Fruit fly (Drosophila melanogaster) whole organism, embryonic: ENCODE data around the gene CG7810.

Experiments
- ATbp ChIP-seq: fragments of 200-800 bp; sonication (Bioruptor generic); optimal IDR thresholded peaks from 2 replicates; lab custom pipeline; 2017; ENCODE audit warnings: missing biosample characterization, mild to moderate bottlenecking, missing genetic modification characterization, missing genetic modification reagents
- BEAF-32 ChIP-seq: fragments of 200-800 bp; sonication (Bioruptor generic); optimal IDR thresholded peaks from 3 replicates; lab custom pipeline; 2017; ENCODE audit warnings: missing biosample characterization, missing genetic modification characterization, mild to moderate bottlenecking, moderate library complexity, missing genetic modification reagents
- C15 ChIP-seq: fragments of 200-800 bp; sonication (Bioruptor generic); IDR thresholded peaks from 3 replicates; pipeline ENCODE4 v1.3.6; 2022; ENCODE audit warnings: missing biosample characterization, missing genetic modification characterization
- CG10267 ChIP-seq: fragments of 200-800 bp; sonication (Bioruptor generic); optimal IDR thresholded peaks from 2 replicates; lab custom pipeline; 2018; ENCODE audit warnings: missing biosample characterization, mild to moderate bottlenecking, missing genetic modification characterization, moderate library complexity
- CG10321 ChIP-seq: fragments of 200-800 bp; sonication (Bioruptor generic); IDR thresholded peaks from 2 replicates; pipeline ENCODE4 v1.3.6; 2022; ENCODE audit warnings: missing biosample characterization, missing genetic modification characterization
- CG12659 ChIP-seq: fragments of 200-800 bp; sonication (Bioruptor generic); optimal IDR thresholded peaks from 3 replicates; lab custom pipeline; 2017; ENCODE audit warnings: mild to moderate bottlenecking, missing biosample characterization, missing genetic modification reagents, missing genetic modification characterization
- CG13775 ChIP-seq: fragments of 200-800 bp; sonication (Bioruptor generic); optimal IDR thresholded peaks from 3 replicates; lab custom pipeline; 2017; ENCODE audit warnings: missing biosample characterization, mild to moderate bottlenecking, missing genetic modification characterization
- CG15011 ChIP-seq: fragments of 200-800 bp; sonication (Bioruptor generic); optimal IDR thresholded peaks from 3 replicates; lab custom pipeline; 2018; ENCODE audit warnings: missing biosample characterization, mild to moderate bottlenecking, missing genetic modification characterization
- CG15514 ChIP-seq: fragments of 200-800 bp; sonication (Bioruptor generic); optimal IDR thresholded peaks from 3 replicates; lab custom pipeline; 2017; ENCODE audit warnings: missing biosample characterization, missing genetic modification characterization, mild to moderate bottlenecking, moderate library complexity, missing genetic modification reagents
- CG15601 ChIP-seq: fragments of 200-800 bp; sonication (Bioruptor generic); optimal IDR thresholded peaks from 3 replicates; lab custom pipeline; 2019; ENCODE audit warnings: missing biosample characterization, mild to moderate bottlenecking, missing genetic modification characterization, moderate library complexity
- CG17568 ChIP-seq: fragments of 200-800 bp; sonication (Bioruptor generic); optimal IDR thresholded peaks from 2 replicates; lab custom pipeline; 2018; ENCODE audit warnings: missing biosample characterization, mild to moderate bottlenecking, missing genetic modification characterization, moderate library complexity
- CG17912 ChIP-seq: fragments of 200-800 bp; sonication (Bioruptor generic); optimal IDR thresholded peaks from 2 replicates; lab custom pipeline; 2018; ENCODE audit warnings: missing biosample characterization, mild to moderate bottlenecking, missing genetic modification characterization
- CG2202 ChIP-seq: fragments of 200-800 bp; sonication (Bioruptor generic); optimal IDR thresholded peaks from 2 replicates; lab custom pipeline; 2018; ENCODE audit warnings: missing biosample characterization, mild to moderate bottlenecking, missing genetic modification characterization
- CG2712 ChIP-seq: fragments of 200-800 bp; optimal IDR thresholded peaks from 3 replicates; lab custom pipeline; 2019; ENCODE audit warnings: missing biosample characterization, mild to moderate bottlenecking, missing genetic modification characterization, moderate library complexity
- CG3281 ChIP-seq: fragments of 200-800 bp; sonication (Bioruptor generic); optimal IDR thresholded peaks from 3 replicates; lab custom pipeline; 2017; ENCODE audit warnings: missing biosample characterization, mild to moderate bottlenecking, missing genetic modification characterization
- CG34422 ChIP-seq: fragments of 200-800 bp; sonication (Bioruptor generic); IDR thresholded peaks from 3 replicates; pipeline ENCODE4 v1.3.6; 2022; ENCODE audit warnings: missing biosample characterization, missing genetic modification characterization
- CG5245 ChIP-seq: fragments of 200-800 bp; sonication (Bioruptor generic); optimal IDR thresholded peaks from 3 replicates; lab custom pipeline; 2016; ENCODE audit warnings: missing biosample characterization, missing genetic modification characterization
- CG6272 ChIP-seq: fragments of 200-800 bp; sonication (Bioruptor generic); IDR thresholded peaks from 2 replicates; pipeline ENCODE4 v1.3.6; 2022; ENCODE audit warnings: missing biosample characterization, missing genetic modification characterization
- CG7372 ChIP-seq: fragments of 200-800 bp; sonication (Bioruptor generic); IDR thresholded peaks from 2 replicates; pipeline ENCODE4 v1.3.6; 2022; ENCODE audit warnings: missing biosample characterization, missing genetic modification characterization
- CG7786 ChIP-seq: fragments of 200-800 bp; sonication (Bioruptor generic); optimal IDR thresholded peaks from 2 replicates; lab custom pipeline; 2016; ENCODE audit warnings: missing biosample characterization, missing genetic modification characterization
- CG7839 ChIP-seq: fragments of 200-800 bp; sonication (Bioruptor generic); optimal IDR thresholded peaks from 3 replicates; lab custom pipeline; 2018; ENCODE audit warnings: missing biosample characterization, mild to moderate bottlenecking, missing genetic modification characterization, moderate library complexity
- CG8944 ChIP-seq: fragments of 200-800 bp; sonication (Bioruptor generic); optimal IDR thresholded peaks from 3 replicates; lab custom pipeline; 2016; ENCODE audit warnings: missing biosample characterization, missing genetic modification characterization
- CG9817 ChIP-seq: fragments of 200-800 bp; sonication (Bioruptor generic); optimal IDR thresholded peaks from 2 replicates; lab custom pipeline; 2018; ENCODE audit warnings: missing biosample characterization, mild to moderate bottlenecking, missing genetic modification characterization, moderate library complexity
- Gug ChIP-seq: fragments of 200-800 bp; sonication (Bioruptor generic); IDR thresholded peaks from 4 replicates; pipeline ENCODE4 v1.3.6; 2022; ENCODE audit warnings: missing biosample characterization, missing genetic modification characterization
- HLH4C ChIP-seq: fragments of 200-800 bp; sonication (Bioruptor generic); IDR thresholded peaks from 3 replicates; pipeline ENCODE4 v1.3.6; 2022; ENCODE audit warnings: missing biosample characterization, missing genetic modification characterization; ENCODE audit not compliant: partially characterized antibody
- Hr3 ChIP-seq: fragments of 200-800 bp; sonication (Bioruptor generic); optimal IDR thresholded peaks from 3 replicates; lab custom pipeline; 2016; ENCODE audit warnings: missing biosample characterization, missing genetic modification characterization
- Hr78 ChIP-seq, 2 experiments: fragments of 200-800 bp in 1 of 2; fragments of >200 bp in 1 of 2; sonication (Bioruptor generic) in 1 of 2; optimal IDR thresholded peaks; 2 replicates each; lab custom pipeline; 2017 to 2019; ENCODE audit warnings: missing biosample characterization in 2 of 2, missing genetic modification characterization in 2 of 2, mild to moderate bottlenecking in 1 of 2, moderate library complexity in 1 of 2
- Hsf ChIP-seq: fragments of 200-800 bp; sonication (Bioruptor generic); optimal IDR thresholded peaks from 3 replicates; lab custom pipeline; 2016; ENCODE audit warnings: missing biosample characterization, missing genetic modification characterization
- MBD-R2 ChIP-seq: fragments of 200-800 bp; sonication (Bioruptor generic); IDR thresholded peaks from 2 replicates; pipeline ENCODE4 v1.3.6; 2022; ENCODE audit warnings: missing biosample characterization, missing genetic modification characterization
- NFAT ChIP-seq: fragments of 200-800 bp; sonication (Bioruptor generic); IDR thresholded peaks from 2 replicates; pipeline ENCODE4 v1.3.6; 2022; ENCODE audit warnings: missing biosample characterization, missing genetic modification characterization
- Nf-YB ChIP-seq: fragments of 200-800 bp; sonication (Bioruptor generic); optimal IDR thresholded peaks from 3 replicates; lab custom pipeline; 2019; ENCODE audit warnings: missing biosample characterization, mild to moderate bottlenecking, missing genetic modification characterization, moderate library complexity
- Oaz ChIP-seq: fragments of 200-800 bp; sonication (Bioruptor generic); IDR thresholded peaks from 2 replicates; pipeline ENCODE4 v1.3.6; 2022; ENCODE audit warnings: missing biosample characterization, missing genetic modification characterization
- Sin3A ChIP-seq: fragments of >200 bp; optimal IDR thresholded peaks from 2 replicates; lab custom pipeline; 2018
- Sry-β ChIP-seq: fragments of 200-800 bp; sonication (Bioruptor generic); optimal IDR thresholded peaks from 2 replicates; lab custom pipeline; 2018; ENCODE audit warnings: missing biosample characterization, mild to moderate bottlenecking, missing genetic modification characterization, moderate library complexity
- Trl ChIP-seq, 3 experiments: fragments of >200 bp in 2 of 3; fragments of 200-800 bp in 1 of 3; sonication (Bioruptor generic) in 1 of 3; optimal IDR thresholded peaks; 2 replicates in 1 of 3; 3 replicates in 2 of 3; lab custom pipeline; 2016 to 2017; ENCODE audit warnings: missing biosample characterization in 1 of 3, missing genetic modification characterization in 1 of 3
- az2 ChIP-seq: fragments of 200-800 bp; sonication (Bioruptor generic); optimal IDR thresholded peaks from 3 replicates; lab custom pipeline; 2016; ENCODE audit warnings: missing biosample characterization, missing genetic modification characterization
- bcd ChIP-seq: fragments of 200-800 bp; sonication (Bioruptor generic); optimal IDR thresholded peaks from 2 replicates; lab custom pipeline; 2017; ENCODE audit warnings: missing biosample characterization, mild to moderate bottlenecking, missing genetic modification characterization
- dm ChIP-seq: fragments of 200-800 bp; sonication (Bioruptor generic); optimal IDR thresholded peaks from 3 replicates; lab custom pipeline; 2016; ENCODE audit warnings: missing biosample characterization, missing genetic modification characterization
- ems ChIP-seq: fragments of 200-800 bp; sonication (Bioruptor generic); optimal IDR thresholded peaks from 3 replicates; lab custom pipeline; 2016; ENCODE audit warnings: missing biosample characterization, missing genetic modification characterization
- hkb ChIP-seq, 2 experiments: fragments of 200-800 bp in 1 of 2; fragments of >200 bp in 1 of 2; sonication (Bioruptor generic) in 1 of 2; IDR thresholded peaks in 1 of 2; optimal IDR thresholded peaks in 1 of 2; 2 replicates each; pipeline versions ENCODE4 v1.3.6 to Lab custom; 2017 to 2022; ENCODE audit warnings: missing biosample characterization in 1 of 2, missing genetic modification characterization in 1 of 2
- ind ChIP-seq: fragments of 200-800 bp; sonication (Bioruptor generic); optimal IDR thresholded peaks from 3 replicates; lab custom pipeline; 2016; ENCODE audit warnings: missing biosample characterization, missing genetic modification characterization
- lab ChIP-seq: fragments of 200-800 bp; sonication (Bioruptor generic); optimal IDR thresholded peaks from 3 replicates; lab custom pipeline; 2017; ENCODE audit warnings: missing biosample characterization, missing genetic modification characterization, mild to moderate bottlenecking, moderate library complexity, missing genetic modification reagents
- pfk ChIP-seq: fragments of 200-800 bp; sonication (Bioruptor generic); optimal IDR thresholded peaks from 2 replicates; lab custom pipeline; 2018; ENCODE audit warnings: missing biosample characterization, mild to moderate bottlenecking, missing genetic modification characterization, moderate library complexity
- prd ChIP-seq, 3 experiments: fragments of >200 bp in 2 of 3; fragments of 200-800 bp in 1 of 3; sonication (Bioruptor generic) in 1 of 3; optimal IDR thresholded peaks in 2 of 3; IDR thresholded peaks in 1 of 3; 2 replicates in 2 of 3; 3 replicates in 1 of 3; pipeline versions ENCODE4 v1.3.6 to Lab custom; 2017 to 2022; ENCODE audit warnings: missing biosample characterization in 1 of 3, missing genetic modification characterization in 1 of 3
- pzg ChIP-seq: fragments of 200-800 bp; sonication (Bioruptor generic); optimal IDR thresholded peaks from 3 replicates; lab custom pipeline; 2018; ENCODE audit warnings: missing biosample characterization, mild to moderate bottlenecking, missing genetic modification characterization, moderate library complexity
- sens ChIP-seq: fragments of 200-800 bp; sonication (Bioruptor generic); peaks from one replicate; lab custom pipeline; 2016; ENCODE audit warnings: missing biosample characterization, missing genetic modification characterization
- sisA ChIP-seq: fragments of 200-800 bp; sonication (Bioruptor generic); IDR thresholded peaks from 2 replicates; pipeline ENCODE4 v1.3.6; 2022; ENCODE audit warnings: missing biosample characterization, missing genetic modification characterization
- tap ChIP-seq: fragments of 200-800 bp; optimal IDR thresholded peaks from 3 replicates; lab custom pipeline; 2019; ENCODE audit warnings: missing biosample characterization, mild to moderate bottlenecking, missing genetic modification characterization, moderate library complexity

CG7810 gene

DNA sequence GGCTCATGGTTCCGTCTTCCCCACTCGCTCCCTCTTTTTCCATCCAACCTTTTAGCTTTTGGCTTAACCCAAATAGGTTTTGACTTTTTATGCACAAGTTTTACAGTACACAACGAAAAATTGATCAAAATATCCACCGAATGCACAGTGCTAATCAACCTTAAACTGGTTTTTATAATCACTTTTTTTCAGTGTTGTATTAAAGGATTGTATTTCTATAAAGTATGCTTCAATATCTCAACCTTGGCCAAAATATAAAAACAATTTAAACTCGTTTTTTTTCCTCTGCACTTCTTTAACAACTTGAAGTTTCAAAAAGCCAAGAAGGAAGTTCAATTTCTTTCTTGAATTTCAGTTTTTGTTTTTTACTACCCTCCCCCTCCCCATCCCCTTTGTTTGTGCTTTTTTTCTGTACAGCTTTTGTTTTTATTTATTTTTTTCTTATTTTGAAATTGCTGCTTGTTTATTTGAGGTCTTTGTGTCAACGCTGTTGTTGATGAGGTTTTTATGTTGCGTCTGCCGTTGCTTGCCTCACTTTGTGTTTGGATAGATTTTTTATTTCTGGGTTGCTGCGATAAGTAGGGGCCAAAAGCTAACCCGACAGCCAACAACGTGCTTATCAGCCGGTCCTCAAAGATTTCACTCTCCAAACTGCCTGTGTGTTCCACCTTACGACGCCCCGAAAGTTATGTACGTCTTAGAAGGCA lies 25.9 kb downstream of the CG7810 start (continued):
- no peak for TF ChIP-seq CG10321 (GFP tag; lab: Robert Waterston, UW)
- no peak for TF ChIP-seq ind (GFP tag; lab: Kevin White, UChicago)
- no peak for TF ChIP-seq Sry-β (GFP tag; lab: Kevin White, UChicago)
- TF ChIP-seq sens (GFP tag; lab: Kevin White, UChicago), result peak; percentile 88
- no peak for TF ChIP-seq dm (GFP tag; lab: Kevin White, UChicago)
- TF ChIP-seq CG34422 (GFP tag; lab: Robert Waterston, UW), result no peak
- no peak for TF ChIP-seq sisA (GFP tag; lab: Robert Waterston, UW)
- TF ChIP-seq Hr3 (GFP tag; lab: Kevin White, UChicago), result no peak
- TF ChIP-seq lab, result peak; percentile 27
- TF ChIP-seq CG15011 (GFP tag; lab: Kevin White, UChicago), result no peak
- no peak for TF ChIP-seq CG8944 (GFP tag; lab: Kevin White, UChicago)
- no peak for TF ChIP-seq CG13775 (GFP tag; lab: Kevin White, UChicago)
- TF ChIP-seq CG2202, result no peak
- peak in 1 of 2 experiments; percentile 37 for TF ChIP-seq Hr78 (GFP tag; optimal IDR thresholded peaks at IDR 0.05; lab: Kevin White, UChicago)
- TF ChIP-seq Hsf (GFP tag; lab: Kevin White, UChicago), result no peak
- no peak for TF ChIP-seq hkb (optimal IDR thresholded peaks at IDR 0.05; lab: Kevin White, UChicago)
- TF ChIP-seq hkb (GFP tag; IDR thresholded peaks at IDR 0.05; lab: Robert Waterston, UW), result no peak
- peak; percentile 15 for TF ChIP-seq CG17568 (GFP tag; lab: Kevin White, UChicago)
- peak; percentile 3 for TF ChIP-seq CG10267 (tag; lab: Kevin White, UChicago)
- no peak for TF ChIP-seq Oaz (GFP tag; lab: Robert Waterston, UW)
- TF ChIP-seq bcd (GFP tag; lab: Kevin White, UChicago), result no peak
- TF ChIP-seq CG5245, result no peak
- no peak for TF ChIP-seq pzg
- no peak for TF ChIP-seq C15 (GFP tag; lab: Robert Waterston, UW)
- TF ChIP-seq CG9817, result no peak
- peak; percentile 30 for TF ChIP-seq CG2712 (tag; lab: Kevin White, UChicago)
- no peak for TF ChIP-seq ems (GFP tag; lab: Kevin White, UChicago)
- TF ChIP-seq CG7786, result no peak
- TF ChIP-seq BEAF-32 (GFP tag; lab: Kevin White, UChicago), result no peak
- TF ChIP-seq Gug, result no peak
- peak; percentile 8 for TF ChIP-seq CG12659 (GFP tag; lab: Kevin White, UChicago)
- TF ChIP-seq CG6272 (GFP tag; lab: Robert Waterston, UW), result no peak
- no peak for TF ChIP-seq Trl (optimal IDR thresholded peaks at IDR 0.05; lab: Kevin White, UChicago)
- no peak for TF ChIP-seq Trl (GFP tag; optimal IDR thresholded peaks at IDR 0.05; lab: Kevin White, UChicago)
- TF ChIP-seq CG15601 (tag; lab: Kevin White, UChicago), result peak; percentile 10
- peak; percentile 41 for TF ChIP-seq CG7839
- TF ChIP-seq CG3281 (GFP tag; lab: Kevin White, UChicago), result peak; percentile 9
- no peak for TF ChIP-seq CG17912 (GFP tag; lab: Kevin White, UChicago)
- TF ChIP-seq Sin3A (lab: Kevin White, UChicago), result no peak
- peak; percentile 6 for TF ChIP-seq az2 (GFP tag; lab: Kevin White, UChicago)
- no peak for TF ChIP-seq CG15514 (GFP tag; lab: Kevin White, UChicago)
- peak; percentile 80 for TF ChIP-seq ATbp (GFP tag; lab: Kevin White, UChicago)
- no peak for TF ChIP-seq MBD-R2 (GFP tag; lab: Robert Waterston, UW)
- TF ChIP-seq Nf-YB (GFP tag; lab: Kevin White, UChicago), result no peak
- no peak for TF ChIP-seq NFAT
- TF ChIP-seq tap (tag; lab: Kevin White, UChicago), result no peak
- no peak for TF ChIP-seq pfk (GFP tag; lab: Kevin White, UChicago)
- no peak for TF ChIP-seq CG7372 (GFP tag; lab: Robert Waterston, UW)
- no peak for TF ChIP-seq HLH4C
- no peak for TF ChIP-seq prd (optimal IDR thresholded peaks at IDR 0.05; lab: Kevin White, UChicago)
- TF ChIP-seq prd (GFP tag; IDR thresholded peaks at IDR 0.05; lab: Robert Waterston, UW), result peak; percentile 38; the same call in 1 of the 3 replicates
